ENCODE assay signal across 1 worm cellular context in genomic region chrV:4181727-4182126, ce11.
TF ChIP-seq lines count a peak whose summit lies in the region.

No protein-coding gene starts in this region.

TF ChIP-seq in whole organism, late embryonic, 69 proteins besides CTCF, POLR2A, EP300 and RAD21 (continued from another document):
- peak; percentile 58 for TF ChIP-seq fax-1 (tag; optimal IDR thresholded peaks at IDR 0.05; lab: Kevin White, UChicago)
- TF ChIP-seq rnt-1 (tag; optimal IDR thresholded peaks at IDR 0.05; lab: Kevin White, UChicago), result peak; percentile 38
- TF ChIP-seq ceh-14 (tag; optimal IDR thresholded peaks at IDR 0.05; lab: Kevin White, UChicago), result peak; percentile 27
